Fruit fly (Drosophila melanogaster): ENCODE results near the gene CG13295.

CG13295 gene

DNA sequence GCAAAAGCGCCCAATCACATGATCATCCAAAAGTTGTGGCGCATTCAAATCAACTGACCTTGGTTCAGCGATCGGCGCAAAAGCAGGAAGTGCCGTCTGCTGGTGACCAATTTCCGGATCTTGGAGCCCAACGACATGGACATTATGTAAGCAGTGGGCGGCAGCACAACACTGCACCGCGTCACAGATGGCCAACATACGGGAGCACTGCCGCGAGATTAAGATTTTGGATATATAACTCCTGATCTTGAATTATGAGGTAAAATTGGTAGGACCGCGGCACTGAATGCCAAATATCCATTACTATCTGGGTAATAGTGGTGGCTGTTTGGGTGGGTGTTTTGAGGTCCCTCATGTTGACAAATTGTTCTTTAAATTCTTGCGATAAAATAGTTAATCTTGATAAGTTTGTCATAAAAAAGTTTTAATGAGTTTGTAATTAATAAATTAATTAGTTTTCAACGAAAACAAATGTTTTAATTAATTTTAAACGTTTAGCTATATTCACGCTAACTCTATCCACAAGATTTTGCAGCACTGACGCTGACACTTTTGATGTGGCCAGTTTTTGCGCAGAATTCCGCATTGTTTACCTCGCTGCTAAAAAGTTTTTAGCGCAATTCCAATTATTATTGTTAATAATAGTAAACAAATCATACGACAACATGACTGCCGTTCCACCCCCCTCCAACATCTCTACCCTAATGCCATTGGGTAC lies at the start of gene CG13295, which contains the start of gene CG6610 (continued):
- TF ChIP-seq CG32772 (GFP tag; IDR thresholded peaks at IDR 0.05) (0 out of 2 replicates have a peak, but pooled peaks have one; percentile 28), wor (GFP tag; IDR thresholded peaks at IDR 0.05) (no peak), CG17612 (GFP tag; IDR thresholded peaks at IDR 0.05) (no peak), Sin3A (optimal IDR thresholded peaks at IDR 0.05) (peak; percentile 77), toy (GFP tag; IDR thresholded peaks at IDR 0.05) (no peak), so (GFP tag; IDR thresholded peaks at IDR 0.05) (no peak), CG34422 (GFP tag; IDR thresholded peaks at IDR 0.05) (0 out of 3 replicates have a peak, but pooled peaks have one; percentile 21), tap (tag; optimal IDR thresholded peaks at IDR 0.05) (no peak), Six4 (GFP tag; optimal IDR thresholded peaks at IDR 0.05) (no peak), CG3065 (GFP tag; optimal IDR thresholded peaks at IDR 0.05) (no peak), wek (GFP tag; optimal IDR thresholded peaks at IDR 0.05) (no peak), lov (optimal IDR thresholded peaks at IDR 0.05) (no peak), lov (GFP tag; IDR thresholded peaks at IDR 0.05) (no peak), gt (GFP tag; IDR thresholded peaks at IDR 0.05) (no peak), sc (optimal IDR thresholded peaks at IDR 0.05) (no peak), sc (GFP tag; optimal IDR thresholded peaks at IDR 0.05) (peak; percentile 12), jigr1 (GFP tag; IDR thresholded peaks at IDR 0.05) (no peak), CG17361 (GFP tag; IDR thresholded peaks at IDR 0.05) (peak; percentile 72; the same call in 2 of the 3 replicates), CG10979 (tag; optimal IDR thresholded peaks at IDR 0.05) (peak; percentile 55), CG31388 (GFP tag; optimal IDR thresholded peaks at IDR 0.05) (no peak), Side (GFP tag; optimal IDR thresholded peaks at IDR 0.05) (peak; percentile 29), HLHmδ (GFP tag; optimal IDR thresholded peaks at IDR 0.05) (no peak), repo (GFP tag; optimal IDR thresholded peaks at IDR 0.05) (no peak), CG2116 (GFP tag; optimal IDR thresholded peaks at IDR 0.05) (peak; percentile 41), Stat92E (GFP tag; optimal IDR thresholded peaks at IDR 0.05) (peak in 1 of 3 experiments; percentile 25), Blimp-1 (GFP tag; optimal IDR thresholded peaks at IDR 0.05) (no peak), CG11456 (GFP tag; IDR thresholded peaks at IDR 0.05) (peak; percentile 3; the same call in 1 of the 3 replicates), CG9817 (tag; optimal IDR thresholded peaks at IDR 0.05) (peak; percentile 76), chif (GFP tag; optimal IDR thresholded peaks at IDR 0.05) (peak in 1 of 2 experiments; percentile 37), Xbp1 (GFP tag; optimal IDR thresholded peaks at IDR 0.05) (peak; percentile 65), CG17912 (GFP tag; optimal IDR thresholded peaks at IDR 0.05) (no peak), NK7.1 (GFP tag; optimal IDR thresholded peaks at IDR 0.05) (no peak), Dip2 (GFP tag; IDR thresholded peaks at IDR 0.05) (no peak), CG13624 (GFP tag; optimal IDR thresholded peaks at IDR 0.05) (peak; percentile 35), sug (tag; optimal IDR thresholded peaks at IDR 0.05) (peak; percentile 79), CkIIα-i1 (GFP tag; IDR thresholded peaks at IDR 0.05) (no peak), wdn (GFP tag; IDR thresholded peaks at IDR 0.05) (no peak), CG10431 (GFP tag; optimal IDR thresholded peaks at IDR 0.05) (peak; percentile 97), CG18476 (GFP tag; optimal IDR thresholded peaks at IDR 0.05) (no peak), kah (GFP tag; optimal IDR thresholded peaks at IDR 0.05) (peak; percentile 5)

DNA sequence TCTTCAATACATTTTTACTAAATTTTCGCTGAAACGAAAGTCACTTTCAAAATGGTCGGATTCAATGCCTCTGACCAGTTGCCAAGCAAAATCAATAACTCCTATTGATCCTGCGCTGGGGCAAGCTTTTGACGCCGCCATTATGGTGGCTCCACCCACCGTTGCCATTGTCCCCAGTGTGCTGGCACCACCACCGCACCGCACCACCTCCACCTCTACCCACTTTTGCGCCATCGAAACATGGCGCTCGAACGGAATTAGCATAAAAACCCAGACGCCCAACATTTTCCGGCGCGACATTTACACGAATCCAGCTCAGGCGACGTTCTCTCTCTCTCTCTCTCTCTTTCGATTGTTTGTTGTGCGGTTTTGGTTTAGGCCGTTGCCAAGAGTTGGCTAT lies 41.8 kb upstream of the CG13295 start:
- no peak for TF ChIP-seq CG4360 (GFP tag; IDR thresholded peaks at IDR 0.05)
- TF ChIP-seq crol (GFP tag; IDR thresholded peaks at IDR 0.05): peak; percentile 64
- peak; percentile 69 for TF ChIP-seq Nf-YB (GFP tag; optimal IDR thresholded peaks at IDR 0.05)
- TF ChIP-seq vvl (GFP tag; IDR thresholded peaks at IDR 0.05): peak; percentile 56; the same call in 1 of the 2 replicates
- TF ChIP-seq onecut (GFP tag; IDR thresholded peaks at IDR 0.05): peak; percentile 83
- peak; percentile 71 for TF ChIP-seq Ets65A (GFP tag)
- peak; percentile 35 for TF ChIP-seq ewg (GFP tag; optimal IDR thresholded peaks at IDR 0.05)
- peak; percentile 82 for TF ChIP-seq Nf-YC (tag; optimal IDR thresholded peaks at IDR 0.05)
- no peak for TF ChIP-seq sob (GFP tag; IDR thresholded peaks at IDR 0.05)
